Worm (Caenorhabditis elegans) whole organism, L3 larva: ENCODE data around the gene rig-4.

Experiments used
- R02D3.7 ChIP-seq: fragments of 150-350 bp; optimal IDR thresholded peaks from 2 replicates; lab custom pipeline; 2014; ENCODE audit warnings: missing biosample characterization, missing genetic modification characterization
- ceh-82 ChIP-seq: fragments of 150-350 bp; optimal IDR thresholded peaks from 2 replicates; lab custom pipeline; 2014; ENCODE audit warnings: missing biosample characterization, missing genetic modification characterization
- snpc-4 ChIP-seq: fragments of 150-350 bp; optimal IDR thresholded peaks from 2 replicates; lab custom pipeline; 2014; ENCODE audit warnings: missing biosample characterization, missing genetic modification characterization
- ztf-11 ChIP-seq: fragments of 150-350 bp; optimal IDR thresholded peaks from 2 replicates; lab custom pipeline; 2014; ENCODE audit warnings: missing biosample characterization, missing genetic modification characterization

ce11 chrIV:8008137-8008536 lies 4.2 kb upstream of the rig-4 start:
- TF ChIP-seq R02D3.7 (tag; lab: Kevin White, UChicago) (no peak), ceh-82 (tag; lab: Kevin White, UChicago) (no peak), ztf-11 (no peak), snpc-4 (no peak)
